Fruit fly (Drosophila melanogaster): Measurements from ENCODE around the gene CG33710.

CG33710 gene

dm6 chr3L:19945469-19945868, 7.1 kb downstream of the CG33710 start (continued):
- no peak for TF ChIP-seq al (GFP tag; IDR thresholded peaks at IDR 0.05)
- TF ChIP-seq bigmax (GFP tag; optimal IDR thresholded peaks at IDR 0.05) = no peak
- TF ChIP-seq CG12769 (tag; optimal IDR thresholded peaks at IDR 0.05) = peak; percentile 17
- no peak for TF ChIP-seq CG12744 (GFP tag; optimal IDR thresholded peaks at IDR 0.05)
- TF ChIP-seq CG1529 (GFP tag; optimal IDR thresholded peaks at IDR 0.05) = no peak
- TF ChIP-seq CG9437 (GFP tag; optimal IDR thresholded peaks at IDR 0.05) = no peak
- no peak for TF ChIP-seq CG11093 (GFP tag; IDR thresholded peaks at IDR 0.05)
- TF ChIP-seq CG4820 (GFP tag; optimal IDR thresholded peaks at IDR 0.05) = peak; percentile 14
- no peak for TF ChIP-seq zen (tag; optimal IDR thresholded peaks at IDR 0.05)
- TF ChIP-seq trh (GFP tag; optimal IDR thresholded peaks at IDR 0.05) = no peak
- no peak for TF ChIP-seq CG14667 (GFP tag; IDR thresholded peaks at IDR 0.05)
- no peak for TF ChIP-seq CG1024 (GFP tag; IDR thresholded peaks at IDR 0.05)
- no peak for TF ChIP-seq D19B (GFP tag; optimal IDR thresholded peaks at IDR 0.05)
- peak; percentile 22 for TF ChIP-seq CG2120 (GFP tag; optimal IDR thresholded peaks at IDR 0.05)
- no peak for TF ChIP-seq Dref (GFP tag; IDR thresholded peaks at IDR 0.05)
- TF ChIP-seq Optix (GFP tag; IDR thresholded peaks at IDR 0.05) = no peak
- no peak for TF ChIP-seq mam (GFP tag; optimal IDR thresholded peaks at IDR 0.05)
- TF ChIP-seq jigr1 (GFP tag; IDR thresholded peaks at IDR 0.05) = no peak
- peak; percentile 8 for TF ChIP-seq cwo (GFP tag; optimal IDR thresholded peaks at IDR 0.05)
- no peak for TF ChIP-seq CG9797 (GFP tag; optimal IDR thresholded peaks at IDR 0.05)
- TF ChIP-seq Ssrp (tag; optimal IDR thresholded peaks at IDR 0.05) = no peak
- no peak for TF ChIP-seq gro (GFP tag; optimal IDR thresholded peaks at IDR 0.05)
- TF ChIP-seq CG5180 (GFP tag; optimal IDR thresholded peaks at IDR 0.05) = no peak
- TF ChIP-seq Hsf (GFP tag; optimal IDR thresholded peaks at IDR 0.05) = no peak
- peak; percentile 7 for TF ChIP-seq Hr3 (GFP tag; optimal IDR thresholded peaks at IDR 0.05)
- no peak for TF ChIP-seq E2f1 (GFP tag; IDR thresholded peaks at IDR 0.05)
- TF ChIP-seq Ets65A (GFP tag) = peak; percentile 90
- no peak for TF ChIP-seq CG10654 (GFP tag; optimal IDR thresholded peaks at IDR 0.05)
- TF ChIP-seq CG6689 (GFP tag; IDR thresholded peaks at IDR 0.05) = peak; percentile 33; the same call in 1 of the 2 replicates
- peak; percentile 3 for TF ChIP-seq Abd-B (GFP tag; optimal IDR thresholded peaks at IDR 0.05)
- no peak for TF ChIP-seq CG13123 (GFP tag; optimal IDR thresholded peaks at IDR 0.05)
- no peak for TF ChIP-seq MTF-1 (GFP tag; optimal IDR thresholded peaks at IDR 0.05; ENCODE audit: borderline replicate concordance)
- TF ChIP-seq hb (GFP tag; IDR thresholded peaks at IDR 0.05; ENCODE audit: partially characterized antibody) = no peak
- no peak for TF ChIP-seq cad (GFP tag; optimal IDR thresholded peaks at IDR 0.05)
- TF ChIP-seq Blimp-1 (GFP tag; optimal IDR thresholded peaks at IDR 0.05) = peak; percentile 39
- TF ChIP-seq Med (GFP tag) = no peak
- no peak for TF ChIP-seq CG5953 (GFP tag; IDR thresholded peaks at IDR 0.05)

dm6 chr3L:19941162-19941561, 11.4 kb downstream of the CG33710 start:
- TF ChIP-seq exex (tag; optimal IDR thresholded peaks at IDR 0.05) (peak; percentile 75), CG18476 (GFP tag; optimal IDR thresholded peaks at IDR 0.05) (no peak), sug (tag; optimal IDR thresholded peaks at IDR 0.05) (peak; percentile 37)

- peak; percentile 14 for TF ChIP-seq CG7839 (tag; optimal IDR thresholded peaks at IDR 0.05)
- TF ChIP-seq Oaz (GFP tag; IDR thresholded peaks at IDR 0.05) = no peak
- TF ChIP-seq phol (tag; optimal IDR thresholded peaks at IDR 0.05) = no peak
- TF ChIP-seq Hr51 (GFP tag; optimal IDR thresholded peaks at IDR 0.05) = peak in 1 of 2 experiments; percentile 48
- peak; percentile 29 for TF ChIP-seq CG11504 (tag; optimal IDR thresholded peaks at IDR 0.05)
- no peak for TF ChIP-seq hbn (GFP tag; IDR thresholded peaks at IDR 0.05; ENCODE audit: partially characterized antibody)
- no peak for TF ChIP-seq dpn (GFP tag; optimal IDR thresholded peaks at IDR 0.05)
- TF ChIP-seq Fer1 (GFP tag; optimal IDR thresholded peaks at IDR 0.05) = no peak
- TF ChIP-seq lmd (GFP tag; IDR thresholded peaks at IDR 0.05) = 0 out of 2 replicates have a peak, but pooled peaks have one; percentile 11
- no peak for TF ChIP-seq D19B (GFP tag; optimal IDR thresholded peaks at IDR 0.05)
- TF ChIP-seq crol (GFP tag; IDR thresholded peaks at IDR 0.05) = no peak
- peak; percentile 37 for TF ChIP-seq CG15269 (tag; optimal IDR thresholded peaks at IDR 0.05)
- TF ChIP-seq Scr (GFP tag; IDR thresholded peaks at IDR 0.05; ENCODE audit: partially characterized antibody) = no peak
Observed at dm6 chr3L:19940349-19940748, 12.2 kb downstream of the CG33710 start.

Measured in whole organism, embryonic.